Worm (Caenorhabditis elegans): ENCODE results near the gene srab-14.
A peak's percentile ranks its signal among the peaks of the same experiment; 100 is the strongest.

Gene srab-14

DNA sequence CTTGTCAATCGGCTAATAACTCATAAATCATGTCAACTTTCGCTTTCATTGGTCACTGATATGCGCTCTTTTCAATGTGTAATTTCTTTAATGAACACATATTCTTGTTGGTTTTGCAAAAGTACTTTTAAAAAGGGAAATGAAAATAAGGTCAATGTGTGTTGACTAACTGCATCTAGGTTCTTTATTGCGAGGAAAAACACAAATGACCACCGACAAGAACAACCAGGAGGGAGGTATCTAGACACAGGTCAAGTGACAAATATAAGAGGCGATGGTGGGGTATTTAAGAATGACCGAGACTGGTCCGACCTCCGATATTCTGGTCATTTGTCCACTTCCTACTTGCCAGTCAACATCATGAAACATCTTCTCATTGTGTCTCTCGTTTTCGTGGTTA lies 3.2 kb downstream of the srab-14 start, which contains the start of gene spi-1:
Gene spi-1, plus strand, starts transcription at position 178 of the 400 bp plus-strand sequence.
- TF ChIP-seq nhr-23 (tag; optimal IDR thresholded peaks at IDR 0.05), result peak; percentile 59
- TF ChIP-seq elt-3 (tag; optimal IDR thresholded peaks at IDR 0.05), result no peak

DNA sequence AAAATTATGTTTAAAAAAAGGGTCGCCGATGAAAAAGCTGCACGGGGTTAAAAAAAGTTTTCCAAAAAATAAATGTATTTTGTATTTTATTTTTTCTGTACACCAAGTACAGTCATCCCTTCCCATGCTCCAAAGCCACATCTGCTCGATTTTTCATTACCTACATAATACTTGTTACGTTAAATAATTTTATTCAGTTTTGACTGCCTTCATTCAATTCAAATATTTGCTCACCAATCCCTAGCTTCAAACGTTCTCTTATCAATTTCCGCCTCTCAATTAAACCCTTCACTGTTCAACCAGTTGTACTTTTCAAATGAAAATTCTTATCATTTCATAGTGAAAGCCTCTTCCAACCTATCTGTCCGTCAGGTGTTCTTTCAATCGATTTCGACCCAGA lies 5.1 kb downstream of the srab-14 start, which contains the start of gene R10H1.1:
Gene R10H1.1, plus strand, starts transcription at position 301 of the 400 bp plus-strand sequence.
- no peak for TF ChIP-seq elt-2 (tag; optimal IDR thresholded peaks at IDR 0.05)
- TF ChIP-seq ceh-28 (tag; optimal IDR thresholded peaks at IDR 0.05), result peak; percentile 1

DNA sequence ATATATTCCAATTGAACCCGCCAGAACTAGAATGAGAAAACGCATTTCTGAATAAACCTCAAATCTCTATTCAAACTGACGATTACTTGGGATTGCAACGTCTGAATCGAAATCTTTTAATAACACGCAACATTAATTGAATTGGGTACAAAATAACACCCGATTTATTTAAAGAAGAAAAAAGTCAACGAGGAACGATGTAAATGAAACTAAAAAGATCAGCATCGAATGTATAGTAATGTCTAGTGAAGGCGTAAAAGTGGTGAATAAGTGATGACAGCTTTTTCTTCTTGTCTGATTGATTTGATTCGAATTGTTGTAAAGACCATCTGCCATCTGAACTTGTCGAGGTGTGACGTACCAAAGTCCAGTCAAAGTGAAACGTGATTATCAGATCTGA lies 5.7 kb downstream of the srab-14 start, which contains the start of gene nas-23:
Gene nas-23, minus strand, starts transcription at position 101 of the 400 bp plus-strand sequence.
- TF ChIP-seq pha-4 (tag; optimal IDR thresholded peaks at IDR 0.05) (no peak), fos-1 (tag; optimal IDR thresholded peaks at IDR 0.05) (no peak), mdl-1 (tag; optimal IDR thresholded peaks at IDR 0.05) (no peak), snpc-4 (tag; optimal IDR thresholded peaks at IDR 0.05) (no peak), ztf-4 (tag; optimal IDR thresholded peaks at IDR 0.05) (no peak), nhr-23 (tag; optimal IDR thresholded peaks at IDR 0.05) (no peak), tbx-2 (tag; optimal IDR thresholded peaks at IDR 0.05) (no peak), sea-2 (GFP tag; optimal IDR thresholded peaks at IDR 0.05) (no peak), nhr-67 (tag; optimal IDR thresholded peaks at IDR 0.05) (no peak), nhr-43 (tag; optimal IDR thresholded peaks at IDR 0.05; ENCODE audit: poor library complexity, severe bottlenecking) (no peak), nhr-28 (tag; optimal IDR thresholded peaks at IDR 0.05) (no peak), lin-15B (tag; optimal IDR thresholded peaks at IDR 0.05) (no peak), elt-2 (tag; optimal IDR thresholded peaks at IDR 0.05) (no peak), fkh-2 (tag; optimal IDR thresholded peaks at IDR 0.05) (no peak)

DNA sequence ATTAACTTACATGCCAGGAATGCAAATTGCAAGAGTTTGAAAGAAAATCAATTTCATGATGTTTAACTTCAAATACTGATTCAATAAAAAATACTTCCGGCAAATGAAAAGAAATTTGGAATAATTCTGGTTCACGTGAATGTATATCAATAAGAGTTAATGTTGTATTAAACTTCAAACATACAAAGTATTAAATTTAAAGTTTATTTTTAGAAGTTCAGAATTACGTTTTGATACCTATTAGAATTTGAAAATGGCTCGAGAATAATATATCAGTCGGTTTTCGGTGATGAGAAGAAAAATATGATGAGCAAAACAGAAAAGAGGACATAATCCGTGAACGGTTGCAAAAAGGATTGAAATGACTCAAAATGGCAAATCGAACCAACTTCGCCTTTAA lies 9.7 kb downstream of the srab-14 start, which contains the start of gene D1022.9:
Gene D1022.9, minus strand, starts transcription at position 101 of the 400 bp plus-strand sequence.
- TF ChIP-seq nhr-12 (tag; optimal IDR thresholded peaks at IDR 0.05), result no peak
- TF ChIP-seq nhr-43 (tag; optimal IDR thresholded peaks at IDR 0.05; ENCODE audit: poor library complexity, severe bottlenecking), result no peak
- no peak for TF ChIP-seq lin-15B (tag; optimal IDR thresholded peaks at IDR 0.05)
- no peak for TF ChIP-seq snpc-4 (tag; optimal IDR thresholded peaks at IDR 0.05)
- TF ChIP-seq ceh-28 (tag; optimal IDR thresholded peaks at IDR 0.05), result no peak
- TF ChIP-seq elt-3 (tag; optimal IDR thresholded peaks at IDR 0.05), result no peak
- no peak for TF ChIP-seq ztf-11 (tag; optimal IDR thresholded peaks at IDR 0.05)
- TF ChIP-seq nfya-1 (tag; optimal IDR thresholded peaks at IDR 0.05; ENCODE audit: insufficient read depth), result no peak
- no peak for TF ChIP-seq eor-1 (tag; optimal IDR thresholded peaks at IDR 0.05)
- no peak for TF ChIP-seq mml-1 (tag; optimal IDR thresholded peaks at IDR 0.05)
- TF ChIP-seq egl-5 (tag; optimal IDR thresholded peaks at IDR 0.05), result no peak
- no peak for TF ChIP-seq nhr-67 (tag; optimal IDR thresholded peaks at IDR 0.05)

DNA sequence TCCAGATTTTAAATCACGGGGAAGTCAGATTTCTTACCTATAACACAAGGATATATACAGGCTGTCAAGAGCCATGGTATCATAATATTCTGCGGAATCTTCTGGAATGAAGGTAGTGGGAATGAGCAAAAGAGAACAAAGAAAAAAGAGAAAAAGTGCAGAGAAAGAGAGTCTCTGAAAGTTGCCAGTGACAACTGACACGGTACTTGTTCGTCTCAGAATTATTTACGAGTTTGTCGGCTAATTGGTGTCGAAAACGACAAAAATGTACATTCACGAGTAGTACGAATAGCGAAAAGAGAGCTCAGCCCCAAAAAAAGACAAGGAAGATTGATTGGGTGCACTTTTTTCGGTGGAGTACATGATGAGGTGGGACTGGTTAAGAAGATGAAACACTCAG lies 16.3 kb downstream of the srab-14 start, which contains the start of gene cah-2:
Gene cah-2, minus strand, starts transcription at position 101 of the 400 bp plus-strand sequence.
- TF ChIP-seq lin-39 (tag; optimal IDR thresholded peaks at IDR 0.05) (no peak), nfya-1 (tag; optimal IDR thresholded peaks at IDR 0.05; ENCODE audit: insufficient read depth) (no peak), elt-3 (tag; optimal IDR thresholded peaks at IDR 0.05) (no peak), fkh-2 (tag; optimal IDR thresholded peaks at IDR 0.05) (no peak), nhr-23 (tag; optimal IDR thresholded peaks at IDR 0.05) (no peak), lin-15B (tag; optimal IDR thresholded peaks at IDR 0.05) (no peak), nhr-12 (tag; optimal IDR thresholded peaks at IDR 0.05) (no peak), eor-1 (tag; optimal IDR thresholded peaks at IDR 0.05) (no peak), fos-1 (tag; optimal IDR thresholded peaks at IDR 0.05) (no peak), ama-1 (optimal IDR thresholded peaks at IDR 0.05) (no peak)

DNA sequence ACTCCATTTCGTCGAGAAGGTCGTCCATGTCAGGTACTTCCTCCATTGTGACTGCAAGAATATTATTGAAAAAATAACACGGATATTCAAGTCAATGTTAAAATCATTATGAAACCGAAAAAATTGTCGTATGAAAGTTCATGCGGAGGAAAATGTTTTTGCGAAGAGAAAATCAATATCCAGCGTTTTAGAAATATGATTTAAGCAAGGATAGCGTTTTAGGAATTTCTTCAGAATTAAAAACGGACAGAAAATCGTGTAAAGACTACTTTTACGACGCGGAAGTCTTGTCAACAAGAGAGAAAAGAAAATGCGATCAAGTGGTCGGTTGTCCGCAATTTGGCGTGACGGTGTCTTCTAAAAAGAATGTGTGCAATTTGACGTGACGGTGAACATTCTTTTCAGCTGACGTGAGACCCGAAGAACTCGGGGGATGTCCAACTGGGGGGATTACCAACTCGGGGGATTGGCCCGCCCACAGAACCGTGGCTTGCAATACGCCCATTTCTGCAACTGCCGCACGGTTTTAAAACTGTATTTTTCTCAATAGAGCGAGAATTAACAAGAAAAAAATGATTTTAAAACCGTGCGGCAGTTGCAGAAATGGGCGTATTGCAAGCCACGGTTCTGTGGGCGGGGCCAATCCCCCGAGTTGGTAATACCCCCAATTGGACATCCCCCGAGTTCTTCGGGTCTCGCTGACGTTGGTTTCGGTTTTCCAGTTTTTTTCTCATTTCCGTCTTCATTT lies 20.6 kb downstream of the srab-14 start, which contains the start of the genes aka-1 and ubc-6:
Gene aka-1, minus strand, starts transcription at position 51 of the 748 bp plus-strand sequence.
Gene ubc-6, plus strand, starts transcription at position 701 of the 748 bp plus-strand sequence.
- TF ChIP-seq lin-39 (tag; optimal IDR thresholded peaks at IDR 0.05) (no peak), snpc-4 (tag; optimal IDR thresholded peaks at IDR 0.05) (peak; percentile 62), eor-1 (tag; optimal IDR thresholded peaks at IDR 0.05) (no peak), R02D3.7 (tag; optimal IDR thresholded peaks at IDR 0.05) (peak; percentile 79), nhr-11 (tag; optimal IDR thresholded peaks at IDR 0.05) (peak; percentile 4), hmg-11 (tag; optimal IDR thresholded peaks at IDR 0.05) (peak; percentile 85), aly-2 (tag; optimal IDR thresholded peaks at IDR 0.05) (no peak), ceh-82 (tag; optimal IDR thresholded peaks at IDR 0.05) (peak; percentile 26), pha-4 (tag; optimal IDR thresholded peaks at IDR 0.05) (peak; percentile 81), sea-2 (GFP tag; optimal IDR thresholded peaks at IDR 0.05) (no peak), elt-3 (tag; optimal IDR thresholded peaks at IDR 0.05) (peak in 1 of 3 experiments; percentile 26), ama-1 (optimal IDR thresholded peaks at IDR 0.05) (no peak), fkh-10 (GFP tag; optimal IDR thresholded peaks at IDR 0.05) (no peak), nhr-28 (tag; optimal IDR thresholded peaks at IDR 0.05) (no peak), lin-15B (tag; optimal IDR thresholded peaks at IDR 0.05) (peak; percentile 80), nhr-67 (tag; optimal IDR thresholded peaks at IDR 0.05) (no peak), zag-1 (tag; optimal IDR thresholded peaks at IDR 0.05) (no peak), nhr-237 (tag; optimal IDR thresholded peaks at IDR 0.05) (no peak), nhr-25 (tag; optimal IDR thresholded peaks at IDR 0.05) (peak; percentile 81), nhr-77 (tag; optimal IDR thresholded peaks at IDR 0.05) (no peak), mdl-1 (tag; optimal IDR thresholded peaks at IDR 0.05) (no peak), nhr-12 (tag; optimal IDR thresholded peaks at IDR 0.05) (no peak), elt-2 (tag; optimal IDR thresholded peaks at IDR 0.05) (peak; percentile 60), unc-39 (tag; optimal IDR thresholded peaks at IDR 0.05) (no peak), daf-12 (tag; optimal IDR thresholded peaks at IDR 0.05) (no peak), ceh-16 (tag; optimal IDR thresholded peaks at IDR 0.05) (no peak), unc-62 (GFP tag; optimal IDR thresholded peaks at IDR 0.05) (peak; percentile 60)
